Worm (Caenorhabditis elegans): ENCODE measurements around the gene C06E4.3.

C06E4.3 gene

ce11 chrIV:7291066-7291465, 30.4 kb downstream of the C06E4.3 start:
- TF ChIP-seq dve-1 (tag; optimal IDR thresholded peaks at IDR 0.05; ENCODE audit: insufficient read depth) (peak; percentile 2), hlh-30 (tag; optimal IDR thresholded peaks at IDR 0.05; ENCODE audit: insufficient read depth) (peak; percentile 75), ZK546.5 (tag; optimal IDR thresholded peaks at IDR 0.05) (no peak), nhr-28 (tag; optimal IDR thresholded peaks at IDR 0.05) (peak; percentile 12), dpl-1 (GFP tag; optimal IDR thresholded peaks at IDR 0.05) (peak; percentile 28)

ce11 chrIV:7291957-7292356, 31.3 kb downstream of the C06E4.3 start, which contains the start of gene F42C5.4:
F42C5.4 (minus strand) TSS chrIV:7292127.
- TF ChIP-seq T26A8.4 (GFP tag; IDR thresholded peaks at IDR 0.05): no peak
- peak; percentile 91 for TF ChIP-seq aha-1 (tag)

ce11 chrIV:7294121-7294520, 33.4 kb downstream of the C06E4.3 start, which contains the start of gene F42C5.5:
F42C5.5 (minus strand) TSS chrIV:7294221.
- no peak for TF ChIP-seq mep-1 (tag; optimal IDR thresholded peaks at IDR 0.05)
- TF ChIP-seq zfp-3 (GFP tag; conservative IDR thresholded peaks at IDR 0.05): no peak
- no peak for TF ChIP-seq ceh-62 (tag; optimal IDR thresholded peaks at IDR 0.05)
- no peak for TF ChIP-seq T26A8.4 (GFP tag; IDR thresholded peaks at IDR 0.05)
- TF ChIP-seq mxl-3 (GFP tag; optimal IDR thresholded peaks at IDR 0.05): no peak
- no peak for TF ChIP-seq hmg-1.1 (GFP tag; IDR thresholded peaks at IDR 0.05)
- TF ChIP-seq F44E2.7 (GFP tag; IDR thresholded peaks at IDR 0.05): no peak
- TF ChIP-seq ceh-32 (tag; optimal IDR thresholded peaks at IDR 0.05; ENCODE audit: poor library complexity): no peak
- TF ChIP-seq madf-5 (GFP tag; IDR thresholded peaks at IDR 0.05): no peak

- TF ChIP-seq nhr-28 (tag; optimal IDR thresholded peaks at IDR 0.05): no peak
- TF ChIP-seq egl-43 (GFP tag; IDR thresholded peaks at IDR 0.05): no peak
- TF ChIP-seq ztf-7 (tag; optimal IDR thresholded peaks at IDR 0.05): no peak
- no peak for TF ChIP-seq lir-3 (tag; optimal IDR thresholded peaks at IDR 0.05)
- TF ChIP-seq nhr-11 (tag; optimal IDR thresholded peaks at IDR 0.05): no peak
These were observed 40.8 kb downstream of the C06E4.3 start for ce11 chrIV:7301481-7301880.

- TF ChIP-seq unc-62 (GFP tag; optimal IDR thresholded peaks at IDR 0.05 in 1 of 2) (no peak), unc-62 (tag; optimal IDR thresholded peaks at IDR 0.05) (no peak), lin-13 (GFP tag; optimal IDR thresholded peaks at IDR 0.05) (no peak), skn-1 (tag; optimal IDR thresholded peaks at IDR 0.05) (no peak), ceh-44 (GFP tag; IDR thresholded peaks at IDR 0.05) (no peak), tag-97 (GFP tag; IDR thresholded peaks at IDR 0.05) (no peak), zag-1 (tag; optimal IDR thresholded peaks at IDR 0.05) (no peak), pqm-1 (tag; optimal IDR thresholded peaks at IDR 0.05) (no peak)
These were observed 44.6 kb downstream of the C06E4.3 start, which contains the start of gene npr-27 for ce11 chrIV:7305325-7305724. npr-27 (plus strand) TSS chrIV:7305625.

ce11 chrIV:7308974-7309373, 48.3 kb downstream of the C06E4.3 start, which contains the start of gene F42C5.6:
F42C5.6 (minus strand) TSS chrIV:7309074.
- TF ChIP-seq hlh-30 (tag; optimal IDR thresholded peaks at IDR 0.05; ENCODE audit: insufficient read depth) (no peak), hmg-1.1 (GFP tag; IDR thresholded peaks at IDR 0.05) (no peak), aha-1 (tag) (no peak)

ce11 chrIV:7309678-7310077, 49.0 kb downstream of the C06E4.3 start:
- no peak for TF ChIP-seq aha-1 (tag)
- TF ChIP-seq R02D3.7 (tag; optimal IDR thresholded peaks at IDR 0.05): no peak
- peak; percentile 12 for TF ChIP-seq nhr-28 (tag; optimal IDR thresholded peaks at IDR 0.05)
- TF ChIP-seq ama-1 (optimal IDR thresholded peaks at IDR 0.05): peak; percentile 30
- TF ChIP-seq Y48G9A.11 (GFP tag; IDR thresholded peaks at IDR 0.05): no peak

All from whole organism, L4 larva.